Fruit fly (Drosophila melanogaster): ENCODE results near the gene Cpr62Bb.

Cpr62Bb gene

dm6 chr3L:1831753-1832268 is 3.2 kb downstream of the Cpr62Bb start, which contains the start of gene Cpr62Ba:
TSS of gene Cpr62Ba (minus strand) at chr3L:1831783.
- TF ChIP-seq gfzf (GFP tag; optimal IDR thresholded peaks at IDR 0.05) (peak; percentile 62), trh (GFP tag; optimal IDR thresholded peaks at IDR 0.05) (no peak), Bdp1 (GFP tag; optimal IDR thresholded peaks at IDR 0.05) (no peak), Hr78 (GFP tag; optimal IDR thresholded peaks at IDR 0.05) (peak in 1 of 2 experiments; percentile 84), vvl (GFP tag; IDR thresholded peaks at IDR 0.05) (peak; percentile 33; the same call in 1 of the 2 replicates), chinmo (GFP tag; IDR thresholded peaks at IDR 0.05; ENCODE audit: partially characterized antibody) (0 out of 4 replicates have a peak, but pooled peaks have one; percentile 37), Pdp1 (GFP tag; optimal IDR thresholded peaks at IDR 0.05) (peak in 1 of 2 experiments; percentile 33), E2f1 (GFP tag; IDR thresholded peaks at IDR 0.05) (no peak), CG14860 (GFP tag; IDR thresholded peaks at IDR 0.05; ENCODE audit: partially characterized antibody) (no peak), Ets97D (GFP tag; optimal IDR thresholded peaks at IDR 0.05) (peak; percentile 33), GATAe (GFP tag; conservative IDR thresholded peaks at IDR 0.05) (no peak), Eip74EF (GFP tag; optimal IDR thresholded peaks at IDR 0.05) (peak in 1 of 2 experiments; percentile 76), CTCF (GFP tag; optimal IDR thresholded peaks at IDR 0.05) (peak; percentile 18)

dm6 chr3L:1829539-1829938 is 5.4 kb downstream of the Cpr62Bb start:
- TF ChIP-seq ems (GFP tag; optimal IDR thresholded peaks at IDR 0.05) (no peak), Sox102F (GFP tag; optimal IDR thresholded peaks at IDR 0.05) (no peak), H15 (GFP tag; IDR thresholded peaks at IDR 0.05) (no peak), prd (optimal IDR thresholded peaks at IDR 0.05) (no peak), prd (GFP tag; IDR thresholded peaks at IDR 0.05) (0 out of 3 replicates have a peak, but pooled peaks have one; percentile 10), zfh2 (GFP tag; optimal IDR thresholded peaks at IDR 0.05) (no peak), Xrp1 (GFP tag; IDR thresholded peaks at IDR 0.05) (no peak), CG17912 (GFP tag; optimal IDR thresholded peaks at IDR 0.05) (no peak), CG4282 (GFP tag; optimal IDR thresholded peaks at IDR 0.05) (no peak), inv (GFP tag; IDR thresholded peaks at IDR 0.05; ENCODE audit: partially characterized antibody) (no peak), CG9609 (GFP tag; optimal IDR thresholded peaks at IDR 0.05) (no peak), Dbx (GFP tag; IDR thresholded peaks at IDR 0.05) (no peak), CG3847 (GFP tag; IDR thresholded peaks at IDR 0.05) (no peak), pum (GFP tag; optimal IDR thresholded peaks at IDR 0.05) (no peak), unpg (GFP tag; optimal IDR thresholded peaks at IDR 0.05) (no peak), Dip2 (GFP tag; IDR thresholded peaks at IDR 0.05) (no peak), CG10147 (GFP tag; optimal IDR thresholded peaks at IDR 0.05) (no peak), Ptx1 (GFP tag; IDR thresholded peaks at IDR 0.05) (peak; percentile 30; the same call in 1 of the 2 replicates), grn (GFP tag; optimal IDR thresholded peaks at IDR 0.05) (no peak), sr (GFP tag; IDR thresholded peaks at IDR 0.05) (no peak), CrebB (tag; optimal IDR thresholded peaks at IDR 0.05) (no peak), Deaf1 (tag; optimal IDR thresholded peaks at IDR 0.05) (no peak), CG43689 (GFP tag; IDR thresholded peaks at IDR 0.05) (no peak), chif (GFP tag; optimal IDR thresholded peaks at IDR 0.05) (peak in 1 of 2 experiments; percentile 3), Dad (GFP tag; optimal IDR thresholded peaks at IDR 0.05) (no peak), bowl (GFP tag; IDR thresholded peaks at IDR 0.05) (no peak), HmgZ (tag; optimal IDR thresholded peaks at IDR 0.05) (no peak), kah (GFP tag; optimal IDR thresholded peaks at IDR 0.05) (no peak), ewg (GFP tag; optimal IDR thresholded peaks at IDR 0.05) (no peak), fru (optimal IDR thresholded peaks at IDR 0.05) (no peak), CG8359 (GFP tag; optimal IDR thresholded peaks at IDR 0.05; ENCODE audit: borderline replicate concordance) (no peak), Fer3 (tag; optimal IDR thresholded peaks at IDR 0.05) (no peak), grau (tag; optimal IDR thresholded peaks at IDR 0.05) (no peak), zf30C (GFP tag; optimal IDR thresholded peaks at IDR 0.05) (no peak), CG1832 (GFP tag; optimal IDR thresholded peaks at IDR 0.05) (no peak), CG10274 (GFP tag; optimal IDR thresholded peaks at IDR 0.05) (no peak), CG2875 (GFP tag; optimal IDR thresholded peaks at IDR 0.05) (no peak), CG5953 (GFP tag; IDR thresholded peaks at IDR 0.05) (no peak)
